Worm (Caenorhabditis elegans): ENCODE measurements around the gene srg-30.

srg-30 gene

ce11 chrV:6710462-6710861 lies 7.7 kb downstream of the srg-30 start, which contains the start of gene sna-1 (continued):
- TF ChIP-seq F57A8.1 (GFP tag; optimal IDR thresholded peaks at IDR 0.05) (no peak), dpl-1 (GFP tag; optimal IDR thresholded peaks at IDR 0.05) (no peak), attf-3 (GFP tag; conservative IDR thresholded peaks at IDR 0.05) (peak; percentile 90), tbx-9 (tag; optimal IDR thresholded peaks at IDR 0.05; ENCODE audit: borderline replicate concordance) (no peak)

ce11 chrV:6709050-6709683 lies 9.0 kb downstream of the srg-30 start, which contains the start of gene dlst-1:
dlst-1 (minus strand) TSS chrV:6709101.
- TF ChIP-seq aptf-2 (GFP tag; conservative IDR thresholded peaks at IDR 0.05) (no peak), lsy-27 (tag; optimal IDR thresholded peaks at IDR 0.05; ENCODE audit: borderline replicate concordance, insufficient read depth) (no peak), nhr-80 (tag; optimal IDR thresholded peaks at IDR 0.05) (peak; percentile 12), rpc-1 (optimal IDR thresholded peaks at IDR 0.05) (peak; percentile 34), rpc-1 (tag; optimal IDR thresholded peaks at IDR 0.05) (no peak), madf-8 (GFP tag; conservative IDR thresholded peaks at IDR 0.05) (peak; percentile 35), egrh-3 (GFP tag; IDR thresholded peaks at IDR 0.05) (no peak), F39B2.1 (GFP tag; IDR thresholded peaks at IDR 0.05) (no peak), B0035.1 (tag; optimal IDR thresholded peaks at IDR 0.05) (no peak), F55B11.4 (tag; optimal IDR thresholded peaks at IDR 0.05; ENCODE audit: borderline replicate concordance, insufficient read depth) (no peak), ets-4 (GFP tag; optimal IDR thresholded peaks at IDR 0.05) (no peak), hlh-26 (GFP tag; conservative IDR thresholded peaks at IDR 0.05) (no peak), F22D6.2 (tag; optimal IDR thresholded peaks at IDR 0.05) (no peak), D2030.7 (GFP tag; IDR thresholded peaks at IDR 0.05) (peak; percentile 16; the same call in 1 of the 2 replicates), F57A8.1 (GFP tag; optimal IDR thresholded peaks at IDR 0.05) (no peak), ztf-6 (GFP tag; IDR thresholded peaks at IDR 0.05) (no peak), Y53G8AR.9 (GFP tag; conservative IDR thresholded peaks at IDR 0.05) (no peak), atf-7 (tag; optimal IDR thresholded peaks at IDR 0.05) (no peak), dpff-1 (tag; optimal IDR thresholded peaks at IDR 0.05) (no peak), Y79H2A.3 (GFP tag; conservative IDR thresholded peaks at IDR 0.05) (no peak), repo-1 (tag; optimal IDR thresholded peaks at IDR 0.05) (peak; percentile 65), mxl-1 (tag; optimal IDR thresholded peaks at IDR 0.05) (no peak), K11D2.4 (GFP tag; IDR thresholded peaks at IDR 0.05) (no peak), xnd-1 (tag; optimal IDR thresholded peaks at IDR 0.05) (peak; percentile 49), rcor-1 (GFP tag; IDR thresholded peaks at IDR 0.05) (peak; percentile 40; the same call in 1 of the 2 replicates), bed-1 (GFP tag; IDR thresholded peaks at IDR 0.05) (no peak), nfyb-1 (GFP tag; IDR thresholded peaks at IDR 0.05) (no peak; the same call in 1 of the 2 replicates), ekl-4 (GFP tag; IDR thresholded peaks at IDR 0.05) (peak; percentile 17; the same call in 1 of the 2 replicates), F10E7.11 (tag; optimal IDR thresholded peaks at IDR 0.05) (no peak), hmg-20 (GFP tag; IDR thresholded peaks at IDR 0.05) (no peak), madf-6 (GFP tag; IDR thresholded peaks at IDR 0.05) (peak; percentile 77), madf-10 (tag; optimal IDR thresholded peaks at IDR 0.05) (peak; percentile 18), ceh-79 (tag; optimal IDR thresholded peaks at IDR 0.05) (no peak), K12H6.12 (tag; optimal IDR thresholded peaks at IDR 0.05) (no peak), ceh-91 (GFP tag; IDR thresholded peaks at IDR 0.05) (no peak), unc-130 (GFP tag; optimal IDR thresholded peaks at IDR 0.05) (no peak), F33H1.4 (GFP tag; IDR thresholded peaks at IDR 0.05) (0 out of 2 replicates have a peak, but pooled peaks have one; percentile 23), ztf-18 (tag; optimal IDR thresholded peaks at IDR 0.05) (peak; percentile 17), aptf-3 (GFP tag; IDR thresholded peaks at IDR 0.05) (no peak), mel-28 (tag; optimal IDR thresholded peaks at IDR 0.05; ENCODE audit: borderline replicate concordance) (no peak), rec-8 (tag; optimal IDR thresholded peaks at IDR 0.05) (no peak), F52B5.7 (tag; optimal IDR thresholded peaks at IDR 0.05) (peak; percentile 10), ceh-27 (GFP tag; optimal IDR thresholded peaks at IDR 0.05) (no peak), ceh-40 (GFP tag; IDR thresholded peaks at IDR 0.05) (0 out of 2 replicates have a peak, but pooled peaks have one; percentile 5)
